Fruit fly (Drosophila melanogaster): ENCODE measurements around the gene CG10510.

Gene CG10510

dm6 chr3L:21209921-21210532, at the start of gene CG10510, which contains the start of gene CG10508:
Gene CG10510 (minus strand): TSS chr3L:21210084.
Gene CG10508 (plus strand): TSS chr3L:21210215.
- no peak for TF ChIP-seq Mnt (GFP tag; optimal IDR thresholded peaks at IDR 0.05)
- TF ChIP-seq Clk (GFP tag; optimal IDR thresholded peaks at IDR 0.05): no peak
- no peak for TF ChIP-seq Hr96 (GFP tag; optimal IDR thresholded peaks at IDR 0.05)
- no peak for TF ChIP-seq CG11617 (GFP tag; optimal IDR thresholded peaks at IDR 0.05)
- no peak for TF ChIP-seq CG7045 (GFP tag; optimal IDR thresholded peaks at IDR 0.05)
- TF ChIP-seq CG14711 (tag; optimal IDR thresholded peaks at IDR 0.05): no peak
- TF ChIP-seq CG12768 (GFP tag; optimal IDR thresholded peaks at IDR 0.05): no peak

dm6 chr3L:21259257-21259656, 49.4 kb upstream of the CG10510 start:
- no peak for TF ChIP-seq cic (GFP tag; optimal IDR thresholded peaks at IDR 0.05)
- TF ChIP-seq CG7045 (GFP tag; optimal IDR thresholded peaks at IDR 0.05): no peak
- TF ChIP-seq Mnt (GFP tag; optimal IDR thresholded peaks at IDR 0.05): no peak
- no peak for TF ChIP-seq CG33017 (tag; optimal IDR thresholded peaks at IDR 0.05)
- TF ChIP-seq Hr96 (GFP tag; optimal IDR thresholded peaks at IDR 0.05): no peak
- no peak for TF ChIP-seq tj (GFP tag; optimal IDR thresholded peaks at IDR 0.05)

- no peak for TF ChIP-seq kay (GFP tag; ENCODE audit: borderline replicate concordance)
- no peak for TF ChIP-seq CG33017 (tag; optimal IDR thresholded peaks at IDR 0.05)
- TF ChIP-seq pad (GFP tag; optimal IDR thresholded peaks at IDR 0.05): no peak
- no peak for TF ChIP-seq CG11617 (GFP tag; optimal IDR thresholded peaks at IDR 0.05)
- TF ChIP-seq cic (GFP tag; optimal IDR thresholded peaks at IDR 0.05): no peak
- TF ChIP-seq CG14711 (tag; optimal IDR thresholded peaks at IDR 0.05): no peak
- TF ChIP-seq bab1 (GFP tag; optimal IDR thresholded peaks at IDR 0.05): no peak
- no peak for TF ChIP-seq Clk (GFP tag; optimal IDR thresholded peaks at IDR 0.05)
- TF ChIP-seq CG7045 (GFP tag; optimal IDR thresholded peaks at IDR 0.05): no peak
- TF ChIP-seq CG7101 (tag; optimal IDR thresholded peaks at IDR 0.05): no peak
These were observed 47.8 kb upstream of the CG10510 start, which contains the start of gene CG43218 for dm6 chr3L:21257731-21258130. Gene CG43218 (plus strand): TSS chr3L:21258020.

- no peak for TF ChIP-seq CG33017 (tag; optimal IDR thresholded peaks at IDR 0.05)
- TF ChIP-seq CG12768 (GFP tag; optimal IDR thresholded peaks at IDR 0.05): no peak
These were observed 46.5 kb upstream of the CG10510 start for dm6 chr3L:21256062-21257023.

dm6 chr3L:21254524-21254972, 44.7 kb upstream of the CG10510 start:
- no peak for TF ChIP-seq CG33017 (tag; optimal IDR thresholded peaks at IDR 0.05)
- TF ChIP-seq CG12768 (GFP tag; optimal IDR thresholded peaks at IDR 0.05): no peak
- no peak for TF ChIP-seq pad (GFP tag; optimal IDR thresholded peaks at IDR 0.05)
- TF ChIP-seq Hr96 (GFP tag; optimal IDR thresholded peaks at IDR 0.05): no peak
- no peak for TF ChIP-seq ovo (GFP tag; optimal IDR thresholded peaks at IDR 0.05)
- no peak for TF ChIP-seq toe (GFP tag; optimal IDR thresholded peaks at IDR 0.05)
- no peak for TF ChIP-seq Crg-1 (GFP tag; optimal IDR thresholded peaks at IDR 0.05)
- no peak for TF ChIP-seq CG7045 (GFP tag; optimal IDR thresholded peaks at IDR 0.05)
- TF ChIP-seq bab1 (GFP tag; optimal IDR thresholded peaks at IDR 0.05): no peak
- no peak for TF ChIP-seq cic (GFP tag; optimal IDR thresholded peaks at IDR 0.05)

dm6 chr3L:21253761-21254523, 44.1 kb upstream of the CG10510 start:
- no peak for TF ChIP-seq Mnt (GFP tag; optimal IDR thresholded peaks at IDR 0.05)

- TF ChIP-seq Hr96 (GFP tag; optimal IDR thresholded peaks at IDR 0.05) (no peak), cnc (optimal IDR thresholded peaks at IDR 0.05) (no peak), bab1 (GFP tag; optimal IDR thresholded peaks at IDR 0.05) (no peak), CG12768 (GFP tag; optimal IDR thresholded peaks at IDR 0.05) (no peak), toe (GFP tag; optimal IDR thresholded peaks at IDR 0.05) (no peak), pad (GFP tag; optimal IDR thresholded peaks at IDR 0.05) (no peak), CG7101 (tag; optimal IDR thresholded peaks at IDR 0.05) (no peak), CG1620 (GFP tag; optimal IDR thresholded peaks at IDR 0.05) (no peak), CG14711 (tag; optimal IDR thresholded peaks at IDR 0.05) (no peak), kay (GFP tag; ENCODE audit: borderline replicate concordance) (no peak), CG11617 (GFP tag; optimal IDR thresholded peaks at IDR 0.05) (no peak), CG33017 (tag; optimal IDR thresholded peaks at IDR 0.05) (no peak), ovo (GFP tag; optimal IDR thresholded peaks at IDR 0.05) (no peak), CG7045 (GFP tag; optimal IDR thresholded peaks at IDR 0.05) (no peak)
These were observed 43.3 kb upstream of the CG10510 start for dm6 chr3L:21252932-21253760.
